Fruit fly (Drosophila melanogaster): Measurements from ENCODE around the gene PyK.

PyK gene

dm6 chr3R:22368077-22368776, 891 bp downstream of the PyK start (continued):
- TF ChIP-seq Dref (GFP tag; IDR thresholded peaks at IDR 0.05) (no peak), Hmx (GFP tag; optimal IDR thresholded peaks at IDR 0.05) (no peak), gro (GFP tag; optimal IDR thresholded peaks at IDR 0.05) (no peak), CG9609 (GFP tag; optimal IDR thresholded peaks at IDR 0.05) (no peak), CG13894 (tag; optimal IDR thresholded peaks at IDR 0.05) (no peak), cg (GFP tag; optimal IDR thresholded peaks at IDR 0.05) (peak; percentile 11), CG13123 (GFP tag; optimal IDR thresholded peaks at IDR 0.05) (no peak), CG1529 (GFP tag; optimal IDR thresholded peaks at IDR 0.05) (no peak), eve (GFP tag; optimal IDR thresholded peaks at IDR 0.05) (no peak), CG6654 (GFP tag; optimal IDR thresholded peaks at IDR 0.05) (peak; percentile 2), CTCF (GFP tag; optimal IDR thresholded peaks at IDR 0.05) (no peak), inv (GFP tag; IDR thresholded peaks at IDR 0.05; ENCODE audit: partially characterized antibody) (no peak), Med (GFP tag) (peak; percentile 65), CG13624 (GFP tag; optimal IDR thresholded peaks at IDR 0.05) (no peak), gcm (GFP tag; optimal IDR thresholded peaks at IDR 0.05) (no peak), zf30C (GFP tag; optimal IDR thresholded peaks at IDR 0.05) (no peak), Dad (GFP tag; optimal IDR thresholded peaks at IDR 0.05) (no peak), gem (tag; optimal IDR thresholded peaks at IDR 0.05) (no peak), CG4707 (GFP tag; optimal IDR thresholded peaks at IDR 0.05) (peak; percentile 97), CG4820 (GFP tag; optimal IDR thresholded peaks at IDR 0.05) (no peak), CG11696 (GFP tag; IDR thresholded peaks at IDR 0.05) (no peak), sisA (GFP tag; IDR thresholded peaks at IDR 0.05) (no peak), corto (GFP tag; optimal IDR thresholded peaks at IDR 0.05) (no peak), al (GFP tag; IDR thresholded peaks at IDR 0.05) (no peak), Xrp1 (GFP tag; IDR thresholded peaks at IDR 0.05) (no peak), Nf-YB (GFP tag; optimal IDR thresholded peaks at IDR 0.05) (no peak), CG15269 (tag; optimal IDR thresholded peaks at IDR 0.05) (no peak), CG3838 (GFP tag; optimal IDR thresholded peaks at IDR 0.05) (no peak), CG6765 (GFP tag; optimal IDR thresholded peaks at IDR 0.05) (no peak), danr (GFP tag; IDR thresholded peaks at IDR 0.05) (no peak), CG6791 (GFP tag; IDR thresholded peaks at IDR 0.05; ENCODE audit: partially characterized antibody) (no peak), her (GFP tag; optimal IDR thresholded peaks at IDR 0.05) (peak; percentile 17), CG1647 (GFP tag; optimal IDR thresholded peaks at IDR 0.05) (no peak), so (GFP tag; IDR thresholded peaks at IDR 0.05) (peak; percentile 32; the same call in 1 of the 3 replicates), CG9437 (GFP tag; optimal IDR thresholded peaks at IDR 0.05) (no peak), CG2875 (GFP tag; optimal IDR thresholded peaks at IDR 0.05) (no peak), BEAF-32 (GFP tag; optimal IDR thresholded peaks at IDR 0.05) (peak; percentile 25), Ets97D (GFP tag; optimal IDR thresholded peaks at IDR 0.05) (no peak), org-1 (GFP tag; optimal IDR thresholded peaks at IDR 0.05) (no peak), sr (GFP tag; IDR thresholded peaks at IDR 0.05) (no peak), CG6175 (GFP tag; IDR thresholded peaks at IDR 0.05) (no peak), zen (tag; optimal IDR thresholded peaks at IDR 0.05) (no peak), fd3F (GFP tag; optimal IDR thresholded peaks at IDR 0.05) (no peak), CG1233 (GFP tag; optimal IDR thresholded peaks at IDR 0.05) (no peak), CG8281 (tag; optimal IDR thresholded peaks at IDR 0.05) (no peak), Hand (GFP tag; optimal IDR thresholded peaks at IDR 0.05) (no peak), CG6854 (GFP tag; optimal IDR thresholded peaks at IDR 0.05) (no peak), en (GFP tag; optimal IDR thresholded peaks at IDR 0.05) (no peak), CG6689 (GFP tag; IDR thresholded peaks at IDR 0.05) (no peak), PHDP (tag; optimal IDR thresholded peaks at IDR 0.05) (no peak), CG15479 (GFP tag; optimal IDR thresholded peaks at IDR 0.05) (no peak)

Data from whole organism, embryonic.